Fruit fly (Drosophila melanogaster) whole organism, embryonic: ENCODE data around the gene pHCl-2.

Source experiments
- Bgb ChIP-seq: fragments of 200-800 bp; sonication (Bioruptor generic); IDR thresholded peaks from 2 replicates; pipeline ENCODE4 v1.3.6; 2022; ENCODE audit warnings: missing biosample characterization, missing genetic modification characterization; ENCODE audit not compliant: partially characterized antibody
- Bteb2 ChIP-seq: fragments of 200-800 bp; sonication (Bioruptor generic); optimal IDR thresholded peaks from 2 replicates; lab custom pipeline; 2016; ENCODE audit warnings: missing biosample characterization, missing genetic modification characterization
- CG11696 ChIP-seq: fragments of 200-800 bp; sonication (Bioruptor generic); IDR thresholded peaks from 2 replicates; pipeline ENCODE4 v1.3.6; 2022; ENCODE audit warnings: missing biosample characterization, missing genetic modification characterization
- CG12219 ChIP-seq: fragments of 200-800 bp; sonication (Bioruptor generic); optimal IDR thresholded peaks from 3 replicates; lab custom pipeline; 2018; ENCODE audit warnings: missing biosample characterization, mild to moderate bottlenecking, missing genetic modification characterization
- CG12236 ChIP-seq: fragments of 200-800 bp; sonication (Bioruptor generic); optimal IDR thresholded peaks from 2 replicates; lab custom pipeline; 2016; ENCODE audit warnings: missing biosample characterization, missing genetic modification characterization
- CG13424 ChIP-seq: fragments of 200-800 bp; sonication (Bioruptor generic); optimal IDR thresholded peaks from 2 replicates; lab custom pipeline; 2019; ENCODE audit warnings: missing biosample characterization, mild to moderate bottlenecking, missing genetic modification characterization, moderate library complexity
- CG14965 ChIP-seq: fragments of 200-800 bp; sonication (Bioruptor generic); optimal IDR thresholded peaks from 2 replicates; lab custom pipeline; 2016; ENCODE audit warnings: missing biosample characterization, missing genetic modification characterization, borderline replicate concordance
- CG15011 ChIP-seq: fragments of 200-800 bp; sonication (Bioruptor generic); optimal IDR thresholded peaks from 3 replicates; lab custom pipeline; 2018; ENCODE audit warnings: missing biosample characterization, mild to moderate bottlenecking, missing genetic modification characterization
- CG1529 ChIP-seq: fragments of 200-800 bp; sonication (Bioruptor generic); optimal IDR thresholded peaks from 3 replicates; lab custom pipeline; 2018; ENCODE audit warnings: missing biosample characterization, missing genetic modification characterization
- CG16815 ChIP-seq: fragments of 200-800 bp; sonication (Bioruptor generic); optimal IDR thresholded peaks from 3 replicates; lab custom pipeline; 2017; ENCODE audit warnings: missing biosample characterization, mild to moderate bottlenecking, missing genetic modification characterization
- CG3281 ChIP-seq: fragments of 200-800 bp; sonication (Bioruptor generic); optimal IDR thresholded peaks from 3 replicates; lab custom pipeline; 2017; ENCODE audit warnings: missing biosample characterization, mild to moderate bottlenecking, missing genetic modification characterization
- CG34376 ChIP-seq: fragments of 200-800 bp; sonication (Bioruptor generic); optimal IDR thresholded peaks from 2 replicates; lab custom pipeline; 2018; ENCODE audit warnings: missing biosample characterization, mild to moderate bottlenecking, missing genetic modification characterization
- CG3838 ChIP-seq: fragments of 200-800 bp; sonication (Bioruptor generic); optimal IDR thresholded peaks from 3 replicates; lab custom pipeline; 2016; ENCODE audit warnings: missing biosample characterization, missing genetic modification characterization
- CG4707 ChIP-seq: fragments of 200-800 bp; sonication (Bioruptor generic); optimal IDR thresholded peaks from 2 replicates; lab custom pipeline; 2018; ENCODE audit warnings: missing biosample characterization, mild to moderate bottlenecking, missing genetic modification characterization, moderate library complexity
- CG5245 ChIP-seq: fragments of 200-800 bp; sonication (Bioruptor generic); optimal IDR thresholded peaks from 3 replicates; lab custom pipeline; 2016; ENCODE audit warnings: missing biosample characterization, missing genetic modification characterization
- CG7357 ChIP-seq: fragments of 200-800 bp; sonication (Bioruptor generic); IDR thresholded peaks from 3 replicates; pipeline ENCODE4 v1.3.6; 2022; ENCODE audit warnings: missing biosample characterization, missing genetic modification characterization
- CG7928 ChIP-seq: fragments of 200-800 bp; sonication (Bioruptor generic); optimal IDR thresholded peaks from 2 replicates; lab custom pipeline; 2017; ENCODE audit warnings: missing biosample characterization, mild to moderate bottlenecking, missing genetic modification characterization
- CoRest ChIP-seq: fragments of 200-800 bp; sonication (Bioruptor generic); optimal IDR thresholded peaks from 3 replicates; lab custom pipeline; 2018; ENCODE audit warnings: missing biosample characterization, mild to moderate bottlenecking, missing genetic modification characterization, moderate library complexity
- CrebB ChIP-seq: fragments of 200-800 bp; sonication (Bioruptor generic); optimal IDR thresholded peaks from 3 replicates; lab custom pipeline; 2018; ENCODE audit warnings: missing biosample characterization, mild to moderate bottlenecking, missing genetic modification characterization
- E2f1 ChIP-seq: fragments of 200-800 bp; sonication (Bioruptor generic); IDR thresholded peaks from 2 replicates; pipeline ENCODE4 v1.3.6; 2022; ENCODE audit warnings: missing biosample characterization, missing genetic modification characterization
- Ets97D ChIP-seq: fragments of 200-800 bp; sonication (Bioruptor generic); optimal IDR thresholded peaks from 3 replicates; lab custom pipeline; 2016; ENCODE audit warnings: missing biosample characterization, missing genetic modification characterization
- HLH4C ChIP-seq: fragments of 200-800 bp; sonication (Bioruptor generic); IDR thresholded peaks from 3 replicates; pipeline ENCODE4 v1.3.6; 2022; ENCODE audit warnings: missing biosample characterization, missing genetic modification characterization; ENCODE audit not compliant: partially characterized antibody
- HmgZ ChIP-seq: fragments of 200-800 bp; sonication (Bioruptor generic); optimal IDR thresholded peaks from 2 replicates; lab custom pipeline; 2018; ENCODE audit warnings: missing biosample characterization, mild to moderate bottlenecking, missing genetic modification characterization
- Hmx ChIP-seq: fragments of 200-800 bp; sonication (Bioruptor generic); optimal IDR thresholded peaks from 2 replicates; lab custom pipeline; 2016; ENCODE audit warnings: missing biosample characterization, missing genetic modification characterization
- Max ChIP-seq: fragments of 200-800 bp; sonication (Bioruptor generic); optimal IDR thresholded peaks from 2 replicates; lab custom pipeline; 2016; ENCODE audit warnings: missing biosample characterization, mild to moderate bottlenecking, missing genetic modification characterization
- PHDP ChIP-seq: fragments of 200-800 bp; sonication (Bioruptor generic); optimal IDR thresholded peaks from 3 replicates; lab custom pipeline; 2018; ENCODE audit warnings: missing biosample characterization, mild to moderate bottlenecking, missing genetic modification characterization, moderate library complexity
- Ravus ChIP-seq: fragments of 200-800 bp; sonication (Bioruptor generic); IDR thresholded peaks from 2 replicates; pipeline ENCODE4 v1.3.6; 2022; ENCODE audit warnings: missing biosample characterization, missing genetic modification characterization
- Scr ChIP-seq: fragments of 200-800 bp; sonication (Bioruptor generic); IDR thresholded peaks from 2 replicates; pipeline ENCODE4 v1.3.6; 2022; ENCODE audit warnings: missing biosample characterization, missing genetic modification characterization; ENCODE audit not compliant: partially characterized antibody
- Sry-δ ChIP-seq: fragments of 200-800 bp; sonication (Bioruptor generic); optimal IDR thresholded peaks from 2 replicates; lab custom pipeline; 2016; ENCODE audit warnings: missing biosample characterization, missing genetic modification characterization
- Xbp1 ChIP-seq: fragments of 200-800 bp; sonication (Bioruptor generic); optimal IDR thresholded peaks from 3 replicates; lab custom pipeline; 2016; ENCODE audit warnings: missing biosample characterization, mild to moderate bottlenecking, missing genetic modification characterization
- aop ChIP-seq: fragments of 200-800 bp; sonication (Bioruptor generic); IDR thresholded peaks from 2 replicates; pipeline ENCODE4 v1.3.6; 2022; ENCODE audit warnings: missing biosample characterization, missing genetic modification characterization
- bigmax ChIP-seq: fragments of 200-800 bp; sonication (Bioruptor generic); optimal IDR thresholded peaks from 2 replicates; lab custom pipeline; 2018; ENCODE audit warnings: missing biosample characterization, mild to moderate bottlenecking, missing genetic modification characterization
- bowl ChIP-seq: fragments of 200-800 bp; sonication (Bioruptor generic); IDR thresholded peaks from 2 replicates; pipeline ENCODE4 v1.3.6; 2022; ENCODE audit warnings: missing biosample characterization, missing genetic modification characterization
- bsh ChIP-seq, 2 experiments: fragments of 200-800 bp; sonication (Bioruptor generic); optimal IDR thresholded peaks; 2 replicates each; lab custom pipeline; 2017 to 2018; ENCODE audit warnings: mild to moderate bottlenecking in 2 of 2, missing biosample characterization in 2 of 2, missing genetic modification characterization in 2 of 2, moderate library complexity in 1 of 2
- chn ChIP-seq: fragments of 200-800 bp; sonication (Bioruptor generic); optimal IDR thresholded peaks from 2 replicates; lab custom pipeline; 2016; ENCODE audit warnings: missing biosample characterization, missing genetic modification characterization
- hbn ChIP-seq: fragments of 200-800 bp; sonication (Bioruptor generic); IDR thresholded peaks from 2 replicates; pipeline ENCODE4 v1.3.6; 2022; ENCODE audit warnings: missing biosample characterization, missing genetic modification characterization; ENCODE audit not compliant: partially characterized antibody
- ind ChIP-seq: fragments of 200-800 bp; sonication (Bioruptor generic); optimal IDR thresholded peaks from 3 replicates; lab custom pipeline; 2016; ENCODE audit warnings: missing biosample characterization, missing genetic modification characterization
- insv ChIP-seq, 2 experiments: fragments of 200-800 bp; sonication (Bioruptor generic); optimal IDR thresholded peaks; 3 replicates each; lab custom pipeline; 2016 to 2018; ENCODE audit warnings: missing biosample characterization in 2 of 2, missing genetic modification characterization in 2 of 2
- jigr1 ChIP-seq: fragments of 200-800 bp; sonication (Bioruptor generic); IDR thresholded peaks from 3 replicates; pipeline ENCODE4 v1.3.6; 2022; ENCODE audit warnings: missing biosample characterization, missing genetic modification characterization
- kay ChIP-seq: fragments of 200-800 bp; sonication (Bioruptor generic); optimal IDR thresholded peaks from 2 replicates; lab custom pipeline; 2016; ENCODE audit warnings: missing biosample characterization, missing genetic modification characterization
- otp ChIP-seq: fragments of 200-800 bp; sonication (Bioruptor generic); IDR thresholded peaks from 3 replicates; pipeline ENCODE4, ENCODE4 v1.3.6; 2022; ENCODE audit warnings: missing biosample characterization, missing genetic modification characterization
- pan ChIP-seq, 4 experiments: fragments of >200 bp in 3 of 4; fragments of 200-800 bp in 1 of 4; sonication (Bioruptor generic) in 1 of 4; optimal IDR thresholded peaks in 3 of 4; IDR thresholded peaks in 1 of 4; 2 replicates each; pipeline versions ENCODE4 v1.3.6 to Lab custom; 2017 to 2022; ENCODE audit warnings: missing biosample characterization in 2 of 4, missing genetic modification characterization in 2 of 4, mixed read lengths in 1 of 4
- pho ChIP-seq: fragments of 200-800 bp; sonication (Bioruptor generic); optimal IDR thresholded peaks from 2 replicates; lab custom pipeline; 2016; ENCODE audit warnings: missing biosample characterization, missing genetic modification characterization
- schlank ChIP-seq: fragments of 200-800 bp; sonication (Bioruptor generic); optimal IDR thresholded peaks from 2 replicates; lab custom pipeline; 2018; ENCODE audit warnings: missing biosample characterization, mild to moderate bottlenecking, missing genetic modification characterization
- sens-2 ChIP-seq: fragments of 200-800 bp; sonication (Bioruptor generic); IDR thresholded peaks from 2 replicates; pipeline ENCODE4 v1.3.6; 2022; ENCODE audit warnings: missing biosample characterization, missing genetic modification characterization
- stwl ChIP-seq: fragments of 200-800 bp; sonication (Bioruptor generic); optimal IDR thresholded peaks from 3 replicates; lab custom pipeline; 2018; ENCODE audit warnings: missing biosample characterization, mild to moderate bottlenecking, missing genetic modification characterization, moderate library complexity
- tin ChIP-seq: fragments of 200-800 bp; sonication (Bioruptor generic); optimal IDR thresholded peaks from 3 replicates; lab custom pipeline; 2016; ENCODE audit warnings: missing biosample characterization, missing genetic modification characterization
- tup ChIP-seq: fragments of 200-800 bp; sonication (Bioruptor generic); optimal IDR thresholded peaks from 2 replicates; lab custom pipeline; 2016; ENCODE audit warnings: missing biosample characterization, mild to moderate bottlenecking, missing genetic modification characterization, moderate library complexity

pHCl-2 gene

DNA sequence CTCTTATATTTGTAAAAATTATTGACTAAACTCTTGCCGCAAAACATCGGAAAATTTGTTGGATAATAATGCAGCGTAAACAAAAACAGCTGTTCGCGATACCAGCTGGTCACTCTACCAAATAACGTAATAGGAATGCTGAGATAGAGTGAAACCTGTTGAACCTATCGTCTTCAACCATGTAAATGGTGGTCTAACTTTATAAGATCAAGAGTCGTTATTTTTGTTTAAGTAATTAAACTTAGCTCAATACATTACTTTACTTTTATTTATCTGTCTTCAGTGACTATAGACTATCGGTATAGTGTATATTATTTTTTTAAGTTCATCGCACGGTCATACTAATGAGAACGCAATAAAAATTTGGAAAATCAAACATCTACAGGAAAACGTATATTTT lies 50.4 kb downstream of the pHCl-2 start, which contains the start of the genes CG1750 and spn-F (continued):
- TF ChIP-seq schlank (no peak), CG1529 (GFP tag; lab: Kevin White, UChicago) (no peak), bowl (GFP tag; lab: Robert Waterston, UW) (no peak), CrebB (tag; lab: Kevin White, UChicago) (no peak), sens-2 (GFP tag; lab: Robert Waterston, UW) (no peak), jigr1 (GFP tag; lab: Robert Waterston, UW) (no peak), bsh (GFP tag; optimal IDR thresholded peaks at IDR 0.05; lab: Kevin White, UChicago) (no peak), CG3838 (no peak), CG34376 (GFP tag; lab: Kevin White, UChicago) (no peak), tup (GFP tag; lab: Kevin White, UChicago) (no peak), hbn (GFP tag; lab: Robert Waterston, UW) (peak; percentile 73), HmgZ (tag; lab: Kevin White, UChicago) (peak; percentile 39), pho (GFP tag; lab: Kevin White, UChicago) (no peak), CG11696 (GFP tag; lab: Robert Waterston, UW) (no peak), aop (GFP tag; lab: Robert Waterston, UW) (no peak), Xbp1 (GFP tag; lab: Kevin White, UChicago) (no peak), Ravus (GFP tag; lab: Robert Waterston, UW) (no peak), Hmx (GFP tag; lab: Kevin White, UChicago) (no peak), Sry-δ (GFP tag; lab: Kevin White, UChicago) (peak; percentile 75), CG13424 (peak; percentile 20), PHDP (tag; lab: Kevin White, UChicago) (no peak), CG4707 (GFP tag; lab: Kevin White, UChicago) (no peak), Max (no peak), CG3281 (GFP tag; lab: Kevin White, UChicago) (no peak), Bgb (GFP tag; lab: Robert Waterston, UW) (peak; percentile 56)

DNA sequence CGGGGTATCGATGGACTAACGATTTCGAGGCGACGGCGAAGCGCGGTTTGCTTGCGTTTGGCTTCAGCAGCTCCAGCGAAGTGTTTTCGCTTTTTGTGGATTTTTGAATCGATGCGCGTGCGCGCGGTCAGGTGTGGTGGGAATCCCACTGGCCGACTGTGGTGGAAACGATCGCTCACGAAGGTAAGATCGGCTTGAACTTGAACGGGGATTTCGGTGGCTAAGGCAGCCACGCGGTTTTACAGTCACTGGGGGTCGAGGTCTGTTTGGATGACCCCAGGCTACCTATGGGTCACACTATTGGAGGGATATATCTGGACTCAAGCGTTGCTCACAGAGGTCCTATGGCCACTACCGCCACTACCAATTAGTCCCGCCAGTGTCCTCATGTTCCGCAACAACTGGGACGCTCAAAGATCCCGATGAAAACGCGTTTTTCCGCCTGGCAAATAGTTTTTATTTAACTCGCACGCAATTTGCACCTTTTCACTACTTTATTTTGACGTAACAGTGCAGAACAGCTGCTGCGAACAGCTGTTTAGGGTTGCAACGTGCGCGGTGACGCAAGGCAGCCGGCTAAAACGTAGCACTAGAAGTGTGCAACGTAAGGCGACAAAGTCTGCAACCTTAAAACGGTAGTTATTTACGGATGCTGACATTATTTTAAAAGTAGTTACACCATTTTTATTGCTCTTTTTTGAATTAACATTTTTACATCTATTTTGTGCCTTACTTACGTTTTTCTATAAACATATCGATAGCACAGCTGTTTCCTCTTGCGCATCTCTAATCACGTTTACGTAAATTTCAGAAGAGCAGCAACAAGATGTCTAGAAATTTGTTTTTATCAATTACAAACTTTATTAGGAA lies 52.9 kb downstream of the pHCl-2 start, which contains the start of the genes qless and mRpL32:
Gene qless, minus strand, starts transcription at position 516 of the 870 bp plus-strand sequence.
Gene mRpL32, plus strand, starts transcription at position 780 of the 870 bp plus-strand sequence.
- TF ChIP-seq HLH4C (GFP tag; lab: Robert Waterston, UW) (peak; percentile 66), Scr (GFP tag; lab: Robert Waterston, UW) (peak; percentile 83), CG15011 (no peak), CG5245 (GFP tag; lab: Kevin White, UChicago) (peak; percentile 70), E2f1 (GFP tag; lab: Robert Waterston, UW) (peak; percentile 86), bigmax (GFP tag; lab: Kevin White, UChicago) (no peak), otp (GFP tag; lab: Robert Waterston, UW) (no peak), CG7928 (GFP tag; lab: Kevin White, UChicago) (peak; percentile 67), CG12219 (no peak), CG7357 (peak; percentile 70; the same call in 2 of the 3 replicates), CG12236 (GFP tag; lab: Kevin White, UChicago) (no peak), Bteb2 (GFP tag; lab: Kevin White, UChicago) (peak; percentile 28), CG16815 (GFP tag; lab: Kevin White, UChicago) (no peak), chn (peak; percentile 36), pan (optimal IDR thresholded peaks at IDR 0.05; lab: Kevin White, UChicago) (no peak), pan (GFP tag; optimal IDR thresholded peaks at IDR 0.05 in 1 of 2, IDR thresholded peaks at IDR 0.05 in 1 of 2) (peak in 1 of 2 experiments; percentile 89), stwl (tag; lab: Kevin White, UChicago) (peak; percentile 54), kay (GFP tag; lab: Kevin White, UChicago) (peak; percentile 71), CoRest (tag; lab: Kevin White, UChicago) (peak; percentile 20), Ets97D (peak; percentile 42), insv (GFP tag; optimal IDR thresholded peaks at IDR 0.05; lab: Kevin White, UChicago) (no peak), CG14965 (GFP tag; lab: Kevin White, UChicago) (no peak), ind (GFP tag; lab: Kevin White, UChicago) (peak; percentile 83), tin (GFP tag; lab: Kevin White, UChicago) (peak; percentile 82)
